Worm (Caenorhabditis elegans) whole organism, L2 larva: ENCODE results near the gene vit-4.

ENCODE experiments used
- C34F6.9 ChIP-seq: fragments of 150-350 bp; optimal IDR thresholded peaks from 2 replicates; lab custom pipeline; 2014; ENCODE audit warnings: missing biosample characterization, missing genetic modification characterization
- F13H6.1 ChIP-seq: sonication (generic microtip); optimal IDR thresholded peaks from 2 replicates; lab custom pipeline; 2016; ENCODE audit warnings: missing genetic modification characterization, missing compliant biosample characterization
- R02D3.7 ChIP-seq: fragments of 150-350 bp; optimal IDR thresholded peaks from 2 replicates; lab custom pipeline; 2014; ENCODE audit warnings: missing biosample characterization, missing genetic modification characterization
- Y55F3AM.14 ChIP-seq: fragments of 200-800 bp; sonication (Bioruptor generic); optimal IDR thresholded peaks from 2 replicates; lab custom pipeline; 2018; ENCODE audit warnings: mild to moderate bottlenecking, missing genetic modification characterization, missing compliant biosample characterization
- ZK546.5 ChIP-seq: sonication (generic microtip); optimal IDR thresholded peaks from 2 replicates; lab custom pipeline; 2017; ENCODE audit warnings: missing biosample characterization, missing genetic modification characterization
- aly-2 ChIP-seq: fragments of 150-350 bp; optimal IDR thresholded peaks from 2 replicates; lab custom pipeline; 2014; ENCODE audit warnings: missing biosample characterization, missing genetic modification characterization
- ama-1 ChIP-seq: fragments of 150-350 bp; optimal IDR thresholded peaks from 2 replicates; lab custom pipeline; 2018; ENCODE audit warnings: inconsistent platforms
- blmp-1 ChIP-seq: sonication (generic microtip); optimal IDR thresholded peaks from 2 replicates; lab custom pipeline; 2017; ENCODE audit warnings: missing genetic modification characterization, mild to moderate bottlenecking, missing compliant biosample characterization, antibody characterized with exemption, moderate library complexity; ENCODE audit not compliant: insufficient read depth
- ceh-16 ChIP-seq: fragments of 150-350 bp; optimal IDR thresholded peaks from 2 replicates; lab custom pipeline; 2014; ENCODE audit warnings: missing biosample characterization, missing genetic modification characterization
- ceh-82 ChIP-seq: fragments of 150-350 bp; optimal IDR thresholded peaks from 2 replicates; lab custom pipeline; 2014; ENCODE audit warnings: missing biosample characterization, missing genetic modification characterization
- crh-2 ChIP-seq: sonication (generic microtip); optimal IDR thresholded peaks from 2 replicates; lab custom pipeline; 2017; ENCODE audit warnings: missing biosample characterization, missing genetic modification characterization
- egl-27 ChIP-seq: sonication (generic microtip); optimal IDR thresholded peaks from 3 replicates; lab custom pipeline; 2017; ENCODE audit warnings: missing biosample characterization, missing genetic modification reagents, missing genetic modification characterization
- elt-3 ChIP-seq: sonication (generic microtip); optimal IDR thresholded peaks from 2 replicates; lab custom pipeline; 2017; ENCODE audit warnings: missing biosample characterization, missing genetic modification characterization
- fos-1 ChIP-seq: fragments of 150-350 bp; optimal IDR thresholded peaks from 2 replicates; lab custom pipeline; 2014; ENCODE audit warnings: missing biosample characterization, missing genetic modification characterization
- gmeb-1 ChIP-seq: fragments of 150-350 bp; optimal IDR thresholded peaks from 2 replicates; lab custom pipeline; 2014; ENCODE audit warnings: missing biosample characterization, missing genetic modification characterization
- lin-11 ChIP-seq: fragments of 150-350 bp; sonication (generic microtip); optimal IDR thresholded peaks from 2 replicates; lab custom pipeline; 2014; ENCODE audit warnings: missing biosample characterization, missing genetic modification characterization, inconsistent platforms, mixed read lengths
- lin-13 ChIP-seq: fragments of 150-350 bp; optimal IDR thresholded peaks from 2 replicates; lab custom pipeline; 2014; ENCODE audit warnings: missing biosample characterization, missing genetic modification reagents, missing genetic modification characterization
- lin-39 ChIP-seq: fragments of 150-350 bp; optimal IDR thresholded peaks from 2 replicates; lab custom pipeline; 2014; ENCODE audit warnings: missing biosample characterization, missing genetic modification reagents, missing genetic modification characterization
- lsy-2 ChIP-seq, 2 experiments: fragments of 150-350 bp in 1 of 2; sonication (generic microtip) in 1 of 2; optimal IDR thresholded peaks; 2 replicates each; lab custom pipeline; 2014 to 2017; ENCODE audit warnings: missing biosample characterization in 2 of 2, missing genetic modification characterization in 2 of 2
- mab-5 ChIP-seq: fragments of 150-350 bp; optimal IDR thresholded peaks from 2 replicates; lab custom pipeline; 2014; ENCODE audit warnings: missing biosample characterization, missing genetic modification characterization
- mdl-1 ChIP-seq, 2 experiments: fragments of 150-350 bp in 1 of 2; sonication (generic microtip) in 1 of 2; optimal IDR thresholded peaks; 2 replicates each; lab custom pipeline; 2017; ENCODE audit warnings: missing biosample characterization in 2 of 2, missing genetic modification characterization in 2 of 2
- nhr-10 ChIP-seq: sonication (generic microtip); optimal IDR thresholded peaks from 2 replicates; lab custom pipeline; 2017; ENCODE audit warnings: missing biosample characterization, missing genetic modification characterization
- nhr-11 ChIP-seq: fragments of 150-350 bp; optimal IDR thresholded peaks from 2 replicates; lab custom pipeline; 2014; ENCODE audit warnings: missing biosample characterization, missing genetic modification characterization
- nhr-129 ChIP-seq: fragments of 150-350 bp; optimal IDR thresholded peaks from 2 replicates; lab custom pipeline; 2014; ENCODE audit warnings: missing biosample characterization, missing genetic modification characterization
- nhr-21 ChIP-seq: fragments of 150-350 bp; optimal IDR thresholded peaks from 2 replicates; lab custom pipeline; 2014; ENCODE audit warnings: missing biosample characterization, missing genetic modification characterization
- nhr-23 ChIP-seq: fragments of 150-350 bp; optimal IDR thresholded peaks from 2 replicates; lab custom pipeline; 2014; ENCODE audit warnings: missing biosample characterization, missing genetic modification reagents, missing genetic modification characterization
- nhr-237 ChIP-seq: fragments of 150-350 bp; optimal IDR thresholded peaks from 2 replicates; lab custom pipeline; 2014; ENCODE audit warnings: missing biosample characterization, missing genetic modification characterization
- nhr-25 ChIP-seq: fragments of 150-350 bp; sonication (generic microtip); optimal IDR thresholded peaks from 3 replicates; lab custom pipeline; 2014; ENCODE audit warnings: missing biosample characterization, missing genetic modification characterization
- nhr-6 ChIP-seq: fragments of 150-350 bp; optimal IDR thresholded peaks from 2 replicates; lab custom pipeline; 2014; ENCODE audit warnings: missing biosample characterization, missing genetic modification characterization
- nhr-77 ChIP-seq: fragments of 150-350 bp; optimal IDR thresholded peaks from 2 replicates; lab custom pipeline; 2014; ENCODE audit warnings: missing biosample characterization, missing genetic modification characterization
- peb-1 ChIP-seq: fragments of 150-350 bp; optimal IDR thresholded peaks from 2 replicates; lab custom pipeline; 2014; ENCODE audit warnings: missing biosample characterization, missing genetic modification characterization
- sem-4 ChIP-seq: fragments of 150-350 bp; optimal IDR thresholded peaks from 2 replicates; lab custom pipeline; 2014; ENCODE audit warnings: missing biosample characterization, missing genetic modification reagents, missing genetic modification characterization
- skn-1 ChIP-seq: sonication (generic microtip); optimal IDR thresholded peaks from 2 replicates; lab custom pipeline; 2017; ENCODE audit warnings: missing biosample characterization, missing genetic modification characterization
- sma-3 ChIP-seq: sonication (generic microtip); optimal IDR thresholded peaks from 2 replicates; lab custom pipeline; 2016; ENCODE audit warnings: missing genetic modification reagents, missing genetic modification characterization, missing compliant biosample characterization
- sma-9 ChIP-seq, 2 experiments: fragments of 150-350 bp in 1 of 2; sonication (generic microtip) in 1 of 2; optimal IDR thresholded peaks; 2 replicates each; lab custom pipeline; 2014 to 2016; ENCODE audit warnings: missing genetic modification characterization in 2 of 2, mild to moderate bottlenecking in 1 of 2, missing biosample characterization in 1 of 2, missing compliant biosample characterization in 1 of 2, missing genetic modification reagents in 1 of 2, moderate library complexity in 1 of 2
- snpc-4 ChIP-seq: fragments of 150-350 bp; optimal IDR thresholded peaks from 2 replicates; lab custom pipeline; 2014; ENCODE audit warnings: missing biosample characterization, missing genetic modification characterization
- unc-39 ChIP-seq: fragments of 150-350 bp; optimal IDR thresholded peaks from 2 replicates; lab custom pipeline; 2014; ENCODE audit warnings: missing biosample characterization, missing genetic modification characterization
- unc-55 ChIP-seq: fragments of 150-350 bp; sonication (generic microtip); optimal IDR thresholded peaks from 3 replicates; lab custom pipeline; 2014; ENCODE audit warnings: missing biosample characterization, missing genetic modification reagents, missing genetic modification characterization
- unc-62 ChIP-seq: fragments of 150-350 bp; optimal IDR thresholded peaks from 2 replicates; lab custom pipeline; 2014; ENCODE audit warnings: missing biosample characterization, missing genetic modification reagents, missing genetic modification characterization
- zag-1 ChIP-seq: fragments of 150-350 bp; optimal IDR thresholded peaks from 2 replicates; lab custom pipeline; 2014; ENCODE audit warnings: missing biosample characterization, missing genetic modification characterization
- ztf-4 ChIP-seq: fragments of 150-350 bp; optimal IDR thresholded peaks from 2 replicates; lab custom pipeline; 2014; ENCODE audit warnings: missing biosample characterization, missing genetic modification characterization

Gene vit-4

DNA sequence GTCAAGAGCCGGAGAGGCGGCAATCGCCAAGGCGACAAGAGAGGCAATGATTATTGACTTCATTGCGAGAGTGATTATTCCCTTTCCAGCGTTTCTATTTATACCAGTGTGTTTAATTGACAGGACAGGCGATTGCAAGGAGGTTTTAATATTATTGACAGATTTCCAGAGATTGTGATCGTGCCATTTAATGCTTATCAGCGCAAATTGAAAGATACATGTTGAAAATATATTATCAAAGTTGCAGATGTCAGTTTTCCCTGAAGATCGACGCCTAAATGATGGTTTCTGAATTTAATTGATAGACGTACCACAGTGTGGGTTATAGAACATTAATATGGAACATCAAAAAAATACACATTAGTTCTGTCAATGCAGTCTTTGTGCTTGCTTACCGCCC, at the start of gene vit-4:
Gene vit-4, minus strand, starts transcription at position 63 of the 400 bp plus-strand sequence.
- no peak for TF ChIP-seq nhr-10 (tag; lab: Kevin White, UChicago)
- no peak for TF ChIP-seq nhr-11 (tag; lab: Kevin White, UChicago)
- TF ChIP-seq elt-3 (tag; lab: Kevin White, UChicago), result no peak
- no peak for TF ChIP-seq blmp-1 (tag; lab: Kevin White, UChicago)
- TF ChIP-seq unc-62 (GFP tag; lab: Kevin White, UChicago), result no peak
- TF ChIP-seq skn-1 (tag; lab: Kevin White, UChicago), result no peak
- no peak for TF ChIP-seq nhr-23 (tag; lab: Kevin White, UChicago)
- no peak for TF ChIP-seq F13H6.1 (tag; lab: Kevin White, UChicago)
- TF ChIP-seq nhr-129 (tag; lab: Kevin White, UChicago), result no peak
- TF ChIP-seq lin-39 (tag; lab: Kevin White, UChicago), result no peak

DNA sequence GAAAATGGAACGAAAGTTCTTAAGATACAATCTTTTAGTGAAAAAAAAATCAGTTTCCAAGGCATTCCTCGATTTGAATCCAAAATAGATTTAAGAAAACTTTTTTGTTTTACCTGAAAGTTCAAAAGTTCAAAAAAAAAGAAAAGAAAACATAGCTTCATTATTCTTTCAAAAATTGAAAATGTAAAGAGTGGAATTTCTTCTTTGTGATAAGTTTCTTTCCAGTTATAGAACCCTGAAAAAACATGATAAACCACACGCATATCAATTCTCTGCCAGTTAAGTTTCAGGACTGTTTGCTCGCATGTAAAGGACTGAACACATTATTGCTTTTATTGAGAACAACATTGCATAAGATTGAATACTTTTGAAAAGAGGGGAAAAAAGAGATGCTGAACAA, 48.0 kb upstream of the vit-4 start:
- TF ChIP-seq sma-3 (GFP tag; lab: Kevin White, UChicago) (no peak), nhr-237 (no peak), lin-13 (no peak), ceh-16 (no peak), peb-1 (tag; lab: Kevin White, UChicago) (no peak)
- TF ChIP-seq, all 48 proteins: peak for 0

DNA sequence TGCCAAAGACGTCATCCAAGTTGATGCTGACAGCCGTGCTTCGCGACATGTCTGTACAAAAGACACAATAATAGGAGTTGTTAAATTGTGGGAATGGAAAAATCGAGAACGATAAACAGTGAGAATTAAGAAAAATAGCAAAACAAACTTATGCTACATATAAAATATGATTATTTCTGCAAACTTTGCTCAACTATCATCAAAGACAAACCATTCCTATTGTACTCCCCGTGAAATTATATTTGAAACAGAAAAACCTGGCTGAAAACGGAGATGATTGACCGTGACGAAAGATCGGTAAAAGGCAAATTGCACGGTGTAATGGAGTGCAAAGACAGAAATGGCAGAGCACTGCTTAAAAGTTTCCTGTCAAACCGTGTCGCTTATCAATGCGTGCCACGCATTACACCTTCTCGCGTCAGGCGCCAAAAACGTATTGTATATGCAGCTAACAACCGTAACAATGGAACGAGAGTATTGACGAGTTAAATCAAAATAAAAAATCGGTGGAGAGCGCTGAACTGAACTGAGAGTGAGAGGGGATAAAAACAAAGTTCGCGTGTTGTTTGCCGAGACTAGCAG, 47.4 kb upstream of the vit-4 start, which contains the start of gene C18B2.5:
Gene C18B2.5, minus strand, starts transcription at position 51 of the 582 bp plus-strand sequence.
- TF ChIP-seq fos-1 (tag; lab: Kevin White, UChicago) (peak; percentile 83), crh-2 (tag; lab: Kevin White, UChicago) (peak; percentile 77), gmeb-1 (tag; lab: Kevin White, UChicago) (peak; percentile 30), skn-1 (tag; lab: Kevin White, UChicago) (no peak)

DNA sequence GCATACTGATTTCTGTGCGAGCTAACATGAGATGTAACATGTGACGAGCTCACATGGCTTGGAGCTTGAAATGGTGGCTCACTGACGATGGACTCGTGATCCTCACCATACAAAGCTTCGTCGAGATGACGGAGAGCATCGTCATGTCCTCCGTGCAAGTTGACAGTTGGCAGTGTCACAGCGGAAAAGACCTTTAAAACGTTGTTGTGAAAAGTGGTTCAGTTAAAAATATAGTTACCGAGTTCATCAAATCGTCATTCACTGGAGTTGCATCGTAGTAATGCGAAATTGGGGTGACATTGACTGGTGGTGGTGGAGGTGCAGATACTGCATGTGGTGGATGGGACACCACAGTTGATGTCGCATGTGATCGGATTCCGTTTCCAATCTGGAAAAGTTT, 46.7 kb upstream of the vit-4 start:
- no peak for TF ChIP-seq nhr-129 (tag; lab: Kevin White, UChicago)
- no peak for TF ChIP-seq nhr-23 (tag; lab: Kevin White, UChicago)
- no peak for TF ChIP-seq nhr-77 (tag; lab: Kevin White, UChicago)
- no peak for TF ChIP-seq unc-55
- TF ChIP-seq lin-39 (tag; lab: Kevin White, UChicago), result no peak
- TF ChIP-seq mab-5 (tag; lab: Kevin White, UChicago), result no peak
- TF ChIP-seq R02D3.7, result no peak

DNA sequence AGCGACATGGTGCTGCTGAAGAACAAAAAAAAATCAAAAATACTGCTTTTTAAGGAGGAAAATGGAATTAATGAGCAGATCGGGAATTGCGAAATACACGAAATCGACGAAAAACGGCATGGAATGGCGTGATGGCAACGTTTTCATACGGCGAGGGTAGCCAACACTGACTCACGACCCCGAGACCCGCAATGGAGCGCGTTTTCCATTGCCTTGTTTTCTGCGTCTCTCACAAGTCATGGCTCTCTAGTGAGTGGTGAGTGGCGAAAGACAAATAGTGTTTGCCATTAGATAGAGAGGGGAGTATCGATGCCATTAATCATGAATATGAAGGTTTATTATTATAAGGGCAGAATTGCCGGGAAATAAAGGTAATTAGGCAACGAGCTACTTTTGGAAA, 42.0 kb upstream of the vit-4 start, which contains the start of gene C18B2.4:
Gene C18B2.4, minus strand, starts transcription at position 15 of the 400 bp plus-strand sequence.
- peak; percentile 24 for TF ChIP-seq ztf-4 (tag; lab: Kevin White, UChicago)
- peak; percentile 53 for TF ChIP-seq sem-4 (tag; lab: Kevin White, UChicago)
- peak; percentile 47 for TF ChIP-seq sma-3 (GFP tag; lab: Kevin White, UChicago)
- peak; percentile 38 for TF ChIP-seq lin-13
- TF ChIP-seq sma-9 (GFP tag; optimal IDR thresholded peaks at IDR 0.05; lab: Kevin White, UChicago), result peak; percentile 59
- no peak for TF ChIP-seq sma-9 (tag; optimal IDR thresholded peaks at IDR 0.05; lab: Kevin White, UChicago)
- no peak for TF ChIP-seq Y55F3AM.14 (GFP tag; lab: Kevin White, UChicago)
- peak; percentile 86 for TF ChIP-seq nhr-129 (tag; lab: Kevin White, UChicago)
- TF ChIP-seq aly-2 (tag; lab: Kevin White, UChicago), result no peak
- TF ChIP-seq snpc-4, result peak; percentile 49
- TF ChIP-seq ama-1 (lab: Kevin White, UChicago), result no peak
- peak; percentile 47 for TF ChIP-seq nhr-77 (tag; lab: Kevin White, UChicago)
- TF ChIP-seq unc-39 (tag; lab: Kevin White, UChicago), result no peak
- TF ChIP-seq elt-3 (tag; lab: Kevin White, UChicago), result no peak
- no peak for TF ChIP-seq nhr-11 (tag; lab: Kevin White, UChicago)
- peak in 1 of 2 experiments; percentile 22 for TF ChIP-seq mdl-1 (tag; optimal IDR thresholded peaks at IDR 0.05; lab: Kevin White, UChicago)
- TF ChIP-seq R02D3.7, result no peak
- TF ChIP-seq ZK546.5 (tag; lab: Kevin White, UChicago), result no peak
- peak; percentile 62 for TF ChIP-seq F13H6.1 (tag; lab: Kevin White, UChicago)
- peak; percentile 76 for TF ChIP-seq zag-1 (tag; lab: Kevin White, UChicago)
- TF ChIP-seq unc-55, result peak; percentile 86
- TF ChIP-seq nhr-21 (tag; lab: Kevin White, UChicago), result peak; percentile 25
- TF ChIP-seq blmp-1 (tag; lab: Kevin White, UChicago), result no peak
- no peak for TF ChIP-seq nhr-10 (tag; lab: Kevin White, UChicago)
- no peak for TF ChIP-seq egl-27 (tag; lab: Kevin White, UChicago)
- TF ChIP-seq fos-1 (tag; lab: Kevin White, UChicago), result peak; percentile 99
- TF ChIP-seq mab-5 (tag; lab: Kevin White, UChicago), result peak; percentile 84
- peak; percentile 20 for TF ChIP-seq peb-1 (tag; lab: Kevin White, UChicago)
- peak; percentile 28 to 73 for TF ChIP-seq lsy-2 (tag; optimal IDR thresholded peaks at IDR 0.05; lab: Kevin White, UChicago)
- peak; percentile 50 for TF ChIP-seq lin-11 (tag; lab: Kevin White, UChicago)
- TF ChIP-seq C34F6.9, result peak; percentile 84
- peak; percentile 87 for TF ChIP-seq crh-2 (tag; lab: Kevin White, UChicago)
- no peak for TF ChIP-seq nhr-25 (tag; lab: Kevin White, UChicago)
- peak; percentile 19 for TF ChIP-seq skn-1 (tag; lab: Kevin White, UChicago)
- no peak for TF ChIP-seq nhr-6 (tag; lab: Kevin White, UChicago)
- no peak for TF ChIP-seq lin-39 (tag; lab: Kevin White, UChicago)
- TF ChIP-seq ceh-82, result no peak
- TF ChIP-seq gmeb-1 (tag; lab: Kevin White, UChicago), result peak; percentile 55
